Worm (Caenorhabditis elegans): ENCODE results near the gene F22F7.11.

F22F7.11 gene

DNA sequence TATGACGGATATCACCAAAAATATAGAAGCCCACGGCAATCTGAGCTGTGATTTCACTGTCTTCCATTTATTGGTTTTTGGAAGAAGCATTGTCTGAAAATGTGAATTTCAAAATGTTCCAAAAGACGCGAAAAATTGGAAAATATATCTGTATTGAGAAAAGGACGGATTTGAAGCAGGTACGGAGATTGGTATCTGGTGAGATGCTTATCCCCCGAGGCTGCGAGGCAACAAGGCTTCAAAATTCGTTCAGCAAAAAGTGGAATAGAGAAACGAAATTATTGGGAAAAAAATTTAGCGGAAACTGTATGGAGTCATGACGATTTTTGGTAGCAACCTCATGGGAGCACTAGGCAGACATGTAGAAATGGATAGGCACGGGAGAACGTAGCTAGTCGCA is 16.5 kb upstream of the F22F7.11 start, which contains the start of gene F36F12.1:
TSS of gene F36F12.1 (minus strand) at position 101 of the 400 bp plus-strand sequence.
- TF ChIP-seq Y53G8AR.9 (GFP tag; conservative IDR thresholded peaks at IDR 0.05), result no peak
- TF ChIP-seq dox-1 (GFP tag; IDR thresholded peaks at IDR 0.05), result no peak
- TF ChIP-seq snpc-4 (GFP tag; optimal IDR thresholded peaks at IDR 0.05), result no peak
- no peak for TF ChIP-seq snpc-4 (tag; optimal IDR thresholded peaks at IDR 0.05)
- no peak for TF ChIP-seq nfya-2 (GFP tag; IDR thresholded peaks at IDR 0.05)
- TF ChIP-seq F23B12.7 (tag; optimal IDR thresholded peaks at IDR 0.05; ENCODE audit: insufficient read depth), result no peak
- no peak for TF ChIP-seq F39B2.1 (GFP tag; IDR thresholded peaks at IDR 0.05)
- no peak for TF ChIP-seq zfh-2 (GFP tag; conservative IDR thresholded peaks at IDR 0.05)
- TF ChIP-seq lsy-27 (tag; optimal IDR thresholded peaks at IDR 0.05; ENCODE audit: borderline replicate concordance, insufficient read depth), result no peak
- TF ChIP-seq nhr-80 (tag; optimal IDR thresholded peaks at IDR 0.05), result no peak
- no peak for TF ChIP-seq him-1 (tag; optimal IDR thresholded peaks at IDR 0.05)
- no peak for TF ChIP-seq unc-62 (GFP tag; optimal IDR thresholded peaks at IDR 0.05)

DNA sequence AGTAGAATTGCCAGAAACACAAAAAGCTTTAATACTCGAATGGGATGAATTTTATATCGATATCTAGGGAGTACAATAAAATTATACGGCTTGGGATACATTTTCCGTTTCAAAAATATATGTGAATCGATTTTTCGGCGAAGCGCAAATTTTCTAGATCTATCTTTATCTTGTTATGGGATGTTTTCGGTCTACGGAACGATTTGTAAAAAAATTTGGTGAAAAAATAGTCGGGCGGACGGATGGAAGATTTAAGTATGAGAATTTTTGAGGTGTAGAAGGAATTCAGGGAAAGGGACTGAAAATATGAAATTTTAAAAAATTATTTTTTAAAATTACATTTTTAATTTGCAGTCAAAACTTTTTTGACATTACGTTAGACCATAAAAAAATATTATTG is 13.7 kb upstream of the F22F7.11 start, which contains the start of gene F22F7.4:
TSS of gene F22F7.4 (minus strand) at position 101 of the 400 bp plus-strand sequence.
- TF ChIP-seq sptf-2 (GFP tag; optimal IDR thresholded peaks at IDR 0.05), result no peak
- no peak for TF ChIP-seq madf-3 (GFP tag; IDR thresholded peaks at IDR 0.05)
- no peak for TF ChIP-seq F37B4.10 (GFP tag; IDR thresholded peaks at IDR 0.05)
- no peak for TF ChIP-seq ceh-40 (GFP tag; IDR thresholded peaks at IDR 0.05)
- no peak for TF ChIP-seq ceh-27 (GFP tag; optimal IDR thresholded peaks at IDR 0.05)

DNA sequence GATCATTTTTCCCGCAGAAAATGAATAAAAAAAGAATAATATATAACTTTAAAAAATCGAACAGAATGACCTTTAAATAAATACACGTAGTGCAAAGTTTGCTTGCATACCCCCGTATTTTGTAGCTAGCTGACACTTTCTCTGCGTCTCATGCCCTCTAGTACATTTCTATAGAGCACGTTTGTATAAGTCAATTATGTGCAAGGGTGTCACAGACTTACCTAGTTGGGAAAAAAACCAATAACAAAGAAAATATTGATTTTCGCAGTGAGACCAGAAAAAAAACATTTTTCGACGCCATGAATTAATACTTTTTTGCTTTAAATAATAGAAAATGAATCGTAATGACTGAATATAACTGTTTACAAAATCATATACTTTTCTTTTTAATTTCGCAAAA is 10.3 kb upstream of the F22F7.11 start, which contains the start of gene ckb-4:
TSS of gene ckb-4 (minus strand) at position 140 of the 400 bp plus-strand sequence.
- peak; percentile 22 for TF ChIP-seq nhr-80 (tag; optimal IDR thresholded peaks at IDR 0.05)
- TF ChIP-seq egl-18 (GFP tag; IDR thresholded peaks at IDR 0.05), result no peak
- no peak for TF ChIP-seq ceh-40 (GFP tag; IDR thresholded peaks at IDR 0.05)
- TF ChIP-seq ets-4 (GFP tag; optimal IDR thresholded peaks at IDR 0.05), result no peak

DNA sequence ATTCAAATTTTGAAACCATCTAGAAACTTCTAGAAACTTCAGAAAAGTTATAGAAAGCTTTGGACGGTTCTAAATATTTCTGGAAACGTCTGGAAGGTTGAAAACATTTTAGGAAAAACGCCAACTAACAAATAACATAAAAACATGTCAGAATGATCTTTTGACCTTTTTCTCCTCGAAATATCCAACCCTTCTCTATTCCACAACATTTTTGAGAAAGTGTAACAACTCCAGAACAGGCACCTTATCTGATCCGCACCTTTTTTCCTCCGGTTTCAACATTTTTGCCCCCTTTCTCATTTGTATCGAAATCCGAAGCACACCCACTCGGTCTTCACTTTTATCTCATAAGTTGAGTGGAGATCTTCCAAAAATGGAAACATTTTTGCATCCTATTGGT is 9.3 kb upstream of the F22F7.11 start, which contains the start of gene F22F7.3:
TSS of gene F22F7.3 (plus strand) at position 301 of the 400 bp plus-strand sequence.
- TF ChIP-seq lsl-1 (GFP tag; optimal IDR thresholded peaks at IDR 0.05), result no peak
- TF ChIP-seq nhr-27 (tag; optimal IDR thresholded peaks at IDR 0.05), result no peak
- TF ChIP-seq madf-8 (GFP tag; conservative IDR thresholded peaks at IDR 0.05), result no peak
- TF ChIP-seq ama-1 (optimal IDR thresholded peaks at IDR 0.05), result no peak
- no peak for TF ChIP-seq ama-1 (GFP tag; optimal IDR thresholded peaks at IDR 0.05)
- TF ChIP-seq snpc-4 (GFP tag; optimal IDR thresholded peaks at IDR 0.05), result no peak
- no peak for TF ChIP-seq snpc-4 (tag; optimal IDR thresholded peaks at IDR 0.05)
- TF ChIP-seq B0035.1 (tag; optimal IDR thresholded peaks at IDR 0.05), result no peak
- no peak for TF ChIP-seq sptf-2 (GFP tag; optimal IDR thresholded peaks at IDR 0.05)
- no peak for TF ChIP-seq lin-54 (GFP tag; optimal IDR thresholded peaks at IDR 0.05)
- no peak for TF ChIP-seq hlh-12 (tag; optimal IDR thresholded peaks at IDR 0.05)
- no peak for TF ChIP-seq hmg-1.2 (GFP tag; IDR thresholded peaks at IDR 0.05)
- TF ChIP-seq attf-3 (GFP tag; conservative IDR thresholded peaks at IDR 0.05), result no peak
- TF ChIP-seq F57C9.4 (tag; optimal IDR thresholded peaks at IDR 0.05), result no peak
- TF ChIP-seq egl-44 (GFP tag; IDR thresholded peaks at IDR 0.05), result no peak
- TF ChIP-seq nhr-120 (GFP tag; IDR thresholded peaks at IDR 0.05), result no peak

DNA sequence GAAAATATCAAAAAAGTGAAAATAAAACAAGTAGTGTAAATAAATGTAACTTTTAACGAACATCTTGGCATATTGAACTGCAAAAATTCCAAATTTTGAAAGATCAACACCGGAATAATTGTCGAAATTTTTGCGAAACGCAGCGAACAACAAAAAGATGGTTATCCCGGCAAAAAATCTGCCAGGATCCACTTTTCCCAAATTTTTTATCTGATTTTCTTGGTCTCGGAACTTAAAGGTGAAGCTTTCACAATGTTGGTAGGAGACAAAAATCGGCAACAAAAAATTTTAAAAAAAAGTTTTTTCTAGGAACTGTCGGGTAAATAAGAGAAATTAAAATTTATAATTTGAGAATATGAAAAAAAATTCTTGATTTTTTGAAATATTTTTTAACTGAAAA is 1.1 kb upstream of the F22F7.11 start, which contains the start of gene bgnt-1.2:
TSS of gene bgnt-1.2 (minus strand) at position 101 of the 400 bp plus-strand sequence.
- TF ChIP-seq ceh-79 (tag; optimal IDR thresholded peaks at IDR 0.05) (no peak), ccch-3 (GFP tag; optimal IDR thresholded peaks at IDR 0.05) (no peak), mes-4 (tag; optimal IDR thresholded peaks at IDR 0.05) (no peak), nhr-120 (GFP tag; IDR thresholded peaks at IDR 0.05) (no peak), tbx-9 (tag; optimal IDR thresholded peaks at IDR 0.05; ENCODE audit: borderline replicate concordance) (no peak), F57A8.1 (GFP tag; optimal IDR thresholded peaks at IDR 0.05) (no peak), F57C9.4 (tag; optimal IDR thresholded peaks at IDR 0.05) (no peak), egl-44 (GFP tag; IDR thresholded peaks at IDR 0.05) (no peak)
